Fruit fly (Drosophila melanogaster) whole organism, pupa: ENCODE data around the gene Arpc2.
A peak's percentile ranks its signal among the peaks of the same experiment; 100 is the strongest.

Experiments used
- CG10348 ChIP-seq: fragments of 200-800 bp; sonication (Bioruptor generic); IDR thresholded peaks from 2 replicates; pipeline ENCODE4 v1.3.6; 2022; ENCODE audit warnings: missing biosample characterization, missing genetic modification characterization
- CG12605 ChIP-seq: fragments of 200-800 bp; sonication (Bioruptor generic); IDR thresholded peaks from 2 replicates; pipeline ENCODE4 v1.3.6; 2022; ENCODE audit warnings: missing biosample characterization, missing genetic modification characterization
- CG13204 ChIP-seq: fragments of 200-800 bp; sonication (Bioruptor generic); optimal IDR thresholded peaks from 2 replicates; lab custom pipeline; 2018; ENCODE audit warnings: missing biosample characterization, mild to moderate bottlenecking, missing genetic modification characterization, moderate library complexity
- CG14655 ChIP-seq: fragments of 200-800 bp; sonication (Bioruptor generic); optimal IDR thresholded peaks from 3 replicates; lab custom pipeline; 2017; ENCODE audit warnings: mild to moderate bottlenecking, missing biosample characterization, missing genetic modification reagents, missing genetic modification characterization
- CG15710 ChIP-seq: fragments of 200-800 bp; sonication (Bioruptor generic); optimal IDR thresholded peaks from 2 replicates; lab custom pipeline; 2018; ENCODE audit warnings: missing biosample characterization, mild to moderate bottlenecking, missing genetic modification characterization, moderate library complexity
- CG17806 ChIP-seq: fragments of 200-800 bp; sonication (Bioruptor generic); optimal IDR thresholded peaks from 2 replicates; lab custom pipeline; 2018; ENCODE audit warnings: missing biosample characterization, mild to moderate bottlenecking, missing genetic modification characterization, moderate library complexity
- CG32121 ChIP-seq: fragments of 200-800 bp; sonication (Bioruptor generic); IDR thresholded peaks from 2 replicates; pipeline ENCODE4 v1.3.6; 2022; ENCODE audit warnings: missing biosample characterization, missing genetic modification characterization
- CG34367 ChIP-seq: fragments of 200-800 bp; sonication (Bioruptor generic); optimal IDR thresholded peaks from 2 replicates; lab custom pipeline; 2018; ENCODE audit warnings: missing biosample characterization, mild to moderate bottlenecking, missing genetic modification characterization
- CG4496 ChIP-seq: fragments of 200-800 bp; sonication (Bioruptor generic); IDR thresholded peaks from 3 replicates; pipeline ENCODE4 v1.3.6; 2022; ENCODE audit warnings: missing biosample characterization, missing genetic modification characterization
- CG8159 ChIP-seq: fragments of 200-800 bp; sonication (Bioruptor generic); optimal IDR thresholded peaks from 3 replicates; lab custom pipeline; 2018; ENCODE audit warnings: missing biosample characterization, mild to moderate bottlenecking, missing genetic modification characterization, moderate library complexity
- CG8301 ChIP-seq: fragments of 200-800 bp; sonication (Bioruptor generic); optimal IDR thresholded peaks from 2 replicates; lab custom pipeline; 2018; ENCODE audit warnings: missing biosample characterization, mild to moderate bottlenecking, missing genetic modification characterization
- CG9948 ChIP-seq: fragments of 200-800 bp; sonication (Bioruptor generic); optimal IDR thresholded peaks from 2 replicates; lab custom pipeline; 2018; ENCODE audit warnings: missing biosample characterization, mild to moderate bottlenecking, missing genetic modification characterization, moderate library complexity
- D1 ChIP-seq: fragments of 200-800 bp; sonication (Bioruptor generic); optimal IDR thresholded peaks from 2 replicates; lab custom pipeline; 2018; ENCODE audit warnings: missing biosample characterization, mild to moderate bottlenecking, missing genetic modification characterization, moderate library complexity
- EcR ChIP-seq: fragments of 200-800 bp; sonication (Bioruptor generic); optimal IDR thresholded peaks from 3 replicates; lab custom pipeline; 2019; ENCODE audit warnings: missing biosample characterization, missing genetic modification characterization, mild to moderate bottlenecking, moderate library complexity, missing genetic modification reagents
- Ets98B ChIP-seq: fragments of 200-800 bp; sonication (Bioruptor generic); IDR thresholded peaks from 2 replicates; pipeline ENCODE4 v1.3.6; 2022; ENCODE audit warnings: missing biosample characterization, missing genetic modification characterization
- Pif1A ChIP-seq: fragments of 200-800 bp; sonication (Bioruptor generic); optimal IDR thresholded peaks from 3 replicates; lab custom pipeline; 2016; ENCODE audit warnings: missing biosample characterization, missing genetic modification characterization
- Pif1B ChIP-seq: fragments of 200-800 bp; sonication (Bioruptor generic); optimal IDR thresholded peaks from 3 replicates; lab custom pipeline; 2016; ENCODE audit warnings: missing biosample characterization, missing genetic modification characterization
- Snoo ChIP-seq: fragments of 200-800 bp; sonication (Bioruptor generic); optimal IDR thresholded peaks from 3 replicates; lab custom pipeline; 2017; ENCODE audit warnings: missing biosample characterization, mild to moderate bottlenecking, missing genetic modification characterization, inconsistent platforms
- fd96Ca ChIP-seq: fragments of 200-800 bp; sonication (Bioruptor generic); IDR thresholded peaks from 3 replicates; pipeline ENCODE4 v1.3.6; 2022; ENCODE audit warnings: missing biosample characterization, missing genetic modification characterization
- gl ChIP-seq: fragments of 200-800 bp; sonication (Bioruptor generic); optimal IDR thresholded peaks from 2 replicates; lab custom pipeline; 2018; ENCODE audit warnings: missing biosample characterization, mild to moderate bottlenecking, missing genetic modification characterization
- rn ChIP-seq: fragments of 200-800 bp; sonication (Bioruptor generic); IDR thresholded peaks from 2 replicates; pipeline ENCODE4 v1.3.6; 2022; ENCODE audit warnings: missing biosample characterization, missing genetic modification characterization

Arpc2 gene

dm6 chr2L:20416754-20417563 lies at the start of gene Arpc2, which contains the start of gene CG10949:
Gene Arpc2, plus strand, starts transcription at chr2L:20417057.
Gene CG10949, minus strand, starts transcription at chr2L:20416918.
- TF ChIP-seq CG34367 (tag; lab: Kevin White, UChicago) (no peak), CG8301 (tag; lab: Kevin White, UChicago) (peak; percentile 33), CG4496 (GFP tag; lab: Robert Waterston, UW) (peak; percentile 37; the same call in 1 of the 3 replicates), Pif1A (GFP tag; lab: Kevin White, UChicago) (no peak), CG12605 (GFP tag; lab: Robert Waterston, UW) (0 out of 2 replicates have a peak, but pooled peaks have one; percentile 14), rn (GFP tag; lab: Robert Waterston, UW) (0 out of 2 replicates have a peak, but pooled peaks have one; percentile 14), EcR (peak; percentile 39), CG10348 (no peak), CG32121 (GFP tag; lab: Robert Waterston, UW) (peak; percentile 32), Ets98B (GFP tag; lab: Robert Waterston, UW) (peak; percentile 18; the same call in 1 of the 2 replicates), CG9948 (tag; lab: Kevin White, UChicago) (peak; percentile 51), CG15710 (tag; lab: Kevin White, UChicago) (peak; percentile 56), Snoo (tag; lab: Kevin White, UChicago) (peak; percentile 26), CG14655 (GFP tag; lab: Kevin White, UChicago) (no peak), CG13204 (peak; percentile 76), CG17806 (peak; percentile 48), fd96Ca (GFP tag; lab: Robert Waterston, UW) (no peak), Pif1B (no peak), CG8159 (tag; lab: Kevin White, UChicago) (peak; percentile 56), gl (no peak), D1 (tag; lab: Kevin White, UChicago) (no peak)

dm6 chr2L:20370151-20370550 lies 46.7 kb upstream of the Arpc2 start:
- peak; percentile 27 for TF ChIP-seq CG17806
- TF ChIP-seq Ets98B (GFP tag; lab: Robert Waterston, UW) = peak; percentile 28; the same call in 1 of the 2 replicates
- TF ChIP-seq D1 (tag; lab: Kevin White, UChicago) = no peak
- TF ChIP-seq CG4496 (GFP tag; lab: Robert Waterston, UW) = peak; percentile 63; the same call in 2 of the 3 replicates
- TF ChIP-seq CG8301 (tag; lab: Kevin White, UChicago) = peak; percentile 79
- TF ChIP-seq CG34367 (tag; lab: Kevin White, UChicago) = no peak
- TF ChIP-seq CG9948 (tag; lab: Kevin White, UChicago) = peak; percentile 25
- peak; percentile 74 for TF ChIP-seq CG14655 (GFP tag; lab: Kevin White, UChicago)
- peak; percentile 15 for TF ChIP-seq Pif1A (GFP tag; lab: Kevin White, UChicago)
- TF ChIP-seq CG8159 (tag; lab: Kevin White, UChicago) = peak; percentile 23
- TF ChIP-seq Snoo (tag; lab: Kevin White, UChicago) = no peak
- TF ChIP-seq, all 21 proteins: peak for 8

- peak; percentile 86 for TF ChIP-seq Ets98B (GFP tag; lab: Robert Waterston, UW)
- peak; percentile 77 for TF ChIP-seq CG17806
- peak; percentile 84 for TF ChIP-seq CG12605 (GFP tag; lab: Robert Waterston, UW)
- TF ChIP-seq CG15710 (tag; lab: Kevin White, UChicago) = peak; percentile 28
- TF ChIP-seq EcR = no peak
- TF ChIP-seq CG14655 (GFP tag; lab: Kevin White, UChicago) = peak; percentile 96
- TF ChIP-seq CG34367 (tag; lab: Kevin White, UChicago) = peak; percentile 58
- peak; percentile 90 for TF ChIP-seq CG4496 (GFP tag; lab: Robert Waterston, UW)
- TF ChIP-seq D1 (tag; lab: Kevin White, UChicago) = peak; percentile 27
- peak; percentile 69; the same call in 1 of the 2 replicates for TF ChIP-seq CG32121 (GFP tag; lab: Robert Waterston, UW)
- TF ChIP-seq CG13204 = no peak
- no peak for TF ChIP-seq CG10348
- TF ChIP-seq gl = peak; percentile 41
- no peak for TF ChIP-seq Snoo (tag; lab: Kevin White, UChicago)
- peak; percentile 94 for TF ChIP-seq CG8301 (tag; lab: Kevin White, UChicago)
- TF ChIP-seq rn (GFP tag; lab: Robert Waterston, UW) = peak; percentile 69
- TF ChIP-seq fd96Ca (GFP tag; lab: Robert Waterston, UW) = peak; percentile 89
- TF ChIP-seq CG9948 (tag; lab: Kevin White, UChicago) = peak; percentile 78
- peak; percentile 84 for TF ChIP-seq Pif1A (GFP tag; lab: Kevin White, UChicago)
- TF ChIP-seq CG8159 (tag; lab: Kevin White, UChicago) = peak; percentile 69
- peak; percentile 71 for TF ChIP-seq Pif1B
Observed at dm6 chr2L:20371451-20371850, 45.4 kb upstream of the Arpc2 start.

dm6 chr2L:20374054-20374507 lies 42.8 kb upstream of the Arpc2 start, which contains the start of gene Ugt37A1:
Gene Ugt37A1, minus strand, starts transcription at chr2L:20374104.
- TF ChIP-seq Snoo (tag; lab: Kevin White, UChicago) (no peak), CG17806 (no peak), D1 (tag; lab: Kevin White, UChicago) (no peak)
- TF ChIP-seq, all 21 proteins: peak for 0

- TF ChIP-seq Pif1A (GFP tag; lab: Kevin White, UChicago) (peak; percentile 70), D1 (tag; lab: Kevin White, UChicago) (no peak), CG32121 (GFP tag; lab: Robert Waterston, UW) (no peak), CG14655 (GFP tag; lab: Kevin White, UChicago) (peak; percentile 80), CG8301 (tag; lab: Kevin White, UChicago) (peak; percentile 68), CG34367 (tag; lab: Kevin White, UChicago) (peak; percentile 77), Snoo (tag; lab: Kevin White, UChicago) (no peak), gl (peak; percentile 61), EcR (no peak), Ets98B (GFP tag; lab: Robert Waterston, UW) (no peak), CG13204 (peak; percentile 46), CG4496 (GFP tag; lab: Robert Waterston, UW) (peak; percentile 69; the same call in 2 of the 3 replicates), CG9948 (tag; lab: Kevin White, UChicago) (peak; percentile 84), CG15710 (tag; lab: Kevin White, UChicago) (peak; percentile 78), fd96Ca (GFP tag; lab: Robert Waterston, UW) (no peak), Pif1B (peak; percentile 65), CG17806 (peak; percentile 84), CG8159 (tag; lab: Kevin White, UChicago) (peak; percentile 85), CG12605 (GFP tag; lab: Robert Waterston, UW) (peak; percentile 68; the same call in 1 of the 2 replicates), CG10348 (no peak)
Observed at dm6 chr2L:20381329-20381728, 35.5 kb upstream of the Arpc2 start.
